Worm (Caenorhabditis elegans) whole organism, young adult: ENCODE measurements around the gene F49H12.3.

Experiments used
- F10E7.11 ChIP-seq: sonication (generic microtip); optimal IDR thresholded peaks from 2 replicates; lab custom pipeline; 2017; ENCODE audit warnings: mild to moderate bottlenecking, missing genetic modification characterization, moderate library complexity, missing compliant biosample characterization
- F23B12.7 ChIP-seq: sonication (generic microtip); optimal IDR thresholded peaks from 2 replicates; lab custom pipeline; 2017; ENCODE audit warnings: missing genetic modification characterization, mild to moderate bottlenecking, missing compliant biosample characterization, antibody characterized with exemption, moderate library complexity; ENCODE audit not compliant: insufficient read depth
- F39B2.1 ChIP-seq: fragments of 200-800 bp; sonication (Bioruptor generic); IDR thresholded peaks from 2 replicates; pipeline ENCODE4 v1.3.6; 2022; ENCODE audit warnings: missing genetic modification reagents, missing genetic modification characterization, missing compliant biosample characterization
- T07F8.4 ChIP-seq: sonication (generic microtip); optimal IDR thresholded peaks from 2 replicates; lab custom pipeline; 2016; ENCODE audit warnings: mild to moderate bottlenecking, missing genetic modification characterization, moderate library complexity, missing compliant biosample characterization
- efl-1 ChIP-seq: fragments of 150-350 bp; optimal IDR thresholded peaks from 2 replicates; lab custom pipeline; 2014; ENCODE audit warnings: missing biosample characterization, missing genetic modification reagents, missing genetic modification characterization
- him-1 ChIP-seq: sonication (generic microtip); optimal IDR thresholded peaks from 2 replicates; lab custom pipeline; 2016; ENCODE audit warnings: missing genotype, missing genetic modification reagents, missing genetic modification characterization, missing compliant biosample characterization
- hsf-1 ChIP-seq: fragments of 200-800 bp; sonication (Bioruptor generic); IDR thresholded peaks from 2 replicates; pipeline ENCODE4 v1.3.6; 2022; ENCODE audit warnings: missing genetic modification reagents, missing genetic modification characterization, missing compliant biosample characterization
- sea-2 ChIP-seq: fragments of 200-800 bp; sonication (Bioruptor generic); IDR thresholded peaks from 2 replicates; pipeline ENCODE4 v1.3.6; 2022; ENCODE audit warnings: missing genetic modification characterization, missing compliant biosample characterization
- snpc-1.3 ChIP-seq: sonication (generic microtip); optimal IDR thresholded peaks from 2 replicates; lab custom pipeline; 2017; ENCODE audit warnings: missing genetic modification characterization, mild to moderate bottlenecking, missing compliant biosample characterization, antibody characterized with exemption, moderate library complexity, missing genotype, missing genetic modification reagents; ENCODE audit not compliant: insufficient read depth
- somi-1 ChIP-seq: fragments of 200-800 bp; sonication (Bioruptor generic); optimal IDR thresholded peaks from 2 replicates; lab custom pipeline; 2018; ENCODE audit warnings: mild to moderate bottlenecking, missing genetic modification characterization, missing compliant biosample characterization
- unc-130 ChIP-seq: sonication (generic microtip); optimal IDR thresholded peaks from 2 replicates; lab custom pipeline; 2016; ENCODE audit warnings: missing genetic modification reagents, missing genetic modification characterization, missing compliant biosample characterization

DNA sequence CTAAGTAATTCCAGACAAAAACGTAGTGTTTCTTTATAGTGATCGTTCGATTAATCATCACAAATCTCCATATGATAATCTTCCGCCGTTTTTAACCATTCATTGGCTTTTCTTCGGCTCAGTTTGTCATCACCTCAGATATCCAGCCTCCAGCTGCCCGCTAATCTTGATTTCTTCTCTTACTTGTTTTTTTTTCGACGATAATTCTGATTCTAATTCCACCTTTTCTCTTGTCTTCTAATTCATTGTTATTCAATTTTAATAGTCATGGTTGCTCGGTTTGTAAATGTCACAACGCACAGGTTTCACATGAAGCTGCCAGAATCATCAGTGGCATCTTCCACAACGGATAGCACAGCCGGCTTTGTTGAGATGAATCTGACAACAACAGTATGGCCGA is 4.6 kb upstream of the F49H12.3 start, which contains the start of gene F49H12.4:
- TF ChIP-seq efl-1 (GFP tag; lab: Kevin White, UChicago), result no peak
- TF ChIP-seq him-1 (tag; lab: Kevin White, UChicago), result no peak
- TF ChIP-seq F23B12.7 (tag; lab: Kevin White, UChicago), result no peak
- TF ChIP-seq snpc-1.3 (tag; lab: Kevin White, UChicago), result no peak
- TF ChIP-seq F10E7.11 (tag; lab: Kevin White, UChicago), result no peak
- no peak for TF ChIP-seq somi-1 (GFP tag; lab: Kevin White, UChicago)
- no peak for TF ChIP-seq F39B2.1 (GFP tag; lab: Robert Waterston, UW)
- TF ChIP-seq sea-2 (GFP tag; lab: Robert Waterston, UW), result no peak
- no peak for TF ChIP-seq unc-130 (GFP tag; lab: Kevin White, UChicago)
- no peak for TF ChIP-seq T07F8.4 (tag; lab: Kevin White, UChicago)
- TF ChIP-seq hsf-1 (GFP tag; lab: Robert Waterston, UW), result no peak
